Worm (Caenorhabditis elegans) whole organism, early embryonic: ENCODE measurements around the gene rpb-8.

ENCODE experiments used
- B0310.2 ChIP-seq: sonication (generic microtip); optimal IDR thresholded peaks from 2 replicates; lab custom pipeline; 2016; ENCODE audit warnings: mild to moderate bottlenecking, missing genetic modification characterization, missing compliant biosample characterization
- F13C5.2 ChIP-seq: sonication (generic microtip); optimal IDR thresholded peaks from 2 replicates; lab custom pipeline; 2017; ENCODE audit warnings: mild to moderate bottlenecking, missing genetic modification characterization, inconsistent platforms, missing compliant biosample characterization
- aly-1 ChIP-seq: sonication (generic microtip); optimal IDR thresholded peaks from 2 replicates; lab custom pipeline; 2016; ENCODE audit warnings: missing genetic modification characterization, missing compliant biosample characterization
- ama-1 ChIP-seq: fragments of 150-350 bp; optimal IDR thresholded peaks from 2 replicates; lab custom pipeline; 2014
- ceh-13 ChIP-seq: fragments of 200-800 bp; sonication (Bioruptor generic); optimal IDR thresholded peaks from 2 replicates; lab custom pipeline; 2018; ENCODE audit warnings: mild to moderate bottlenecking, missing genetic modification characterization, missing compliant biosample characterization
- ceh-36 ChIP-seq: sonication (generic microtip); optimal IDR thresholded peaks from 2 replicates; lab custom pipeline; 2016; ENCODE audit warnings: missing genetic modification characterization, inconsistent platforms, missing compliant biosample characterization
- ets-7 ChIP-seq: sonication (generic microtip); optimal IDR thresholded peaks from 2 replicates; lab custom pipeline; 2016; ENCODE audit warnings: missing genotype, missing genetic modification characterization, missing compliant biosample characterization
- flt-1 ChIP-seq: fragments of 200-800 bp; sonication (Bioruptor generic); IDR thresholded peaks from 2 replicates; pipeline ENCODE4 v1.3.6; 2022; ENCODE audit warnings: missing genetic modification characterization, missing compliant biosample characterization
- hmbx-1 ChIP-seq: sonication (generic microtip); optimal IDR thresholded peaks from 2 replicates; lab custom pipeline; 2016; ENCODE audit warnings: mild to moderate bottlenecking, missing genetic modification characterization, missing compliant biosample characterization
- hmg-4 ChIP-seq: fragments of 200-800 bp; sonication (Bioruptor generic); optimal IDR thresholded peaks from 2 replicates; lab custom pipeline; 2018; ENCODE audit warnings: mild to moderate bottlenecking, missing genetic modification characterization, missing compliant biosample characterization
- hnd-1 ChIP-seq: sonication (generic microtip); optimal IDR thresholded peaks from 2 replicates; lab custom pipeline; 2016; ENCODE audit warnings: missing genetic modification characterization, missing compliant biosample characterization
- pes-1 ChIP-seq: fragments of 200-800 bp; sonication (Bioruptor generic); IDR thresholded peaks from 2 replicates; pipeline ENCODE4 v1.3.6; 2022; ENCODE audit warnings: missing genetic modification reagents, missing genetic modification characterization, missing compliant biosample characterization
- scrt-1 ChIP-seq: fragments of 200-800 bp; sonication (Bioruptor generic); IDR thresholded peaks from 2 replicates; pipeline ENCODE4 v1.3.6; 2022; ENCODE audit warnings: missing genetic modification characterization, missing compliant biosample characterization
- sea-1 ChIP-seq: fragments of 200-800 bp; sonication (Bioruptor generic); conservative IDR thresholded peaks from 2 replicates; pipeline ENCODE4 v1.3.6; 2022; ENCODE audit warnings: missing genetic modification characterization, missing compliant biosample characterization
- tbx-11 ChIP-seq: fragments of 200-800 bp; sonication (Bioruptor generic); IDR thresholded peaks from 2 replicates; pipeline ENCODE4 v1.3.6; 2022; ENCODE audit warnings: missing genetic modification characterization, missing compliant biosample characterization
- tbx-37 ChIP-seq: fragments of 200-800 bp; sonication (Bioruptor generic); conservative IDR thresholded peaks from 2 replicates; pipeline ENCODE4 v1.3.6; 2022; ENCODE audit warnings: missing genetic modification reagents, missing genetic modification characterization, missing compliant biosample characterization
- tra-4 ChIP-seq: sonication (generic microtip); optimal IDR thresholded peaks from 2 replicates; lab custom pipeline; 2017; ENCODE audit warnings: missing genetic modification characterization, missing compliant biosample characterization

rpb-8 gene

ce11 chrIII:4930154-4930679, 12.4 kb upstream of the rpb-8 start, which contains the start of gene set-2:
Gene set-2, minus strand, starts transcription at chrIII:4930204.
- TF ChIP-seq tbx-37 (GFP tag; lab: Robert Waterston, UW) = peak; percentile 86
- no peak for TF ChIP-seq B0310.2 (tag; lab: Kevin White, UChicago)
- TF ChIP-seq scrt-1 (GFP tag; lab: Robert Waterston, UW) = no peak
- 0 out of 2 replicates have a peak, but pooled peaks have one; percentile 10 for TF ChIP-seq flt-1
- no peak for TF ChIP-seq ceh-13 (GFP tag; lab: Kevin White, UChicago)
- peak; percentile 63; the same call in 1 of the 2 replicates for TF ChIP-seq pes-1 (GFP tag; lab: Robert Waterston, UW)
- peak; percentile 32 for TF ChIP-seq F13C5.2 (tag; lab: Kevin White, UChicago)
- TF ChIP-seq hmg-4 (GFP tag; lab: Kevin White, UChicago) = no peak
- TF ChIP-seq sea-1 (GFP tag; lab: Robert Waterston, UW) = no peak; the same call in 1 of the 2 replicates
- no peak for TF ChIP-seq tra-4
- TF ChIP-seq ets-7 (tag; lab: Kevin White, UChicago) = no peak

- TF ChIP-seq B0310.2 (tag; lab: Kevin White, UChicago) = no peak
- no peak for TF ChIP-seq scrt-1 (GFP tag; lab: Robert Waterston, UW)
- no peak for TF ChIP-seq ets-7 (tag; lab: Kevin White, UChicago)
- TF ChIP-seq ama-1 (lab: Kevin White, UChicago) = no peak
- TF ChIP-seq hnd-1 = no peak
- TF ChIP-seq tra-4 = no peak
- no peak for TF ChIP-seq tbx-37 (GFP tag; lab: Robert Waterston, UW)
- TF ChIP-seq ceh-13 (GFP tag; lab: Kevin White, UChicago) = no peak
- no peak for TF ChIP-seq F13C5.2 (tag; lab: Kevin White, UChicago)
- no peak for TF ChIP-seq sea-1 (GFP tag; lab: Robert Waterston, UW)
- TF ChIP-seq hmbx-1 (tag; lab: Kevin White, UChicago) = no peak
- no peak for TF ChIP-seq hmg-4 (GFP tag; lab: Kevin White, UChicago)
- no peak for TF ChIP-seq pes-1 (GFP tag; lab: Robert Waterston, UW)
- no peak for TF ChIP-seq flt-1
Measured at ce11 chrIII:4924134-4924533, 6.3 kb upstream of the rpb-8 start.

- peak; percentile 55; the same call in 1 of the 2 replicates for TF ChIP-seq pes-1 (GFP tag; lab: Robert Waterston, UW)
Measured at ce11 chrIII:4922020-4922419, 4.2 kb upstream of the rpb-8 start, which contains the start of gene mmab-1. Gene mmab-1, minus strand, starts transcription at chrIII:4922114.

- TF ChIP-seq tbx-11 = no peak
- TF ChIP-seq sea-1 (GFP tag; lab: Robert Waterston, UW) = no peak
- no peak for TF ChIP-seq aly-1 (tag; lab: Kevin White, UChicago)
- TF ChIP-seq ets-7 (tag; lab: Kevin White, UChicago) = no peak
- no peak for TF ChIP-seq hnd-1
- TF ChIP-seq tra-4 = no peak
- no peak for TF ChIP-seq hmg-4 (GFP tag; lab: Kevin White, UChicago)
- TF ChIP-seq tbx-37 (GFP tag; lab: Robert Waterston, UW) = no peak
- TF ChIP-seq ceh-36 (tag; lab: Kevin White, UChicago) = no peak
Measured at ce11 chrIII:4920221-4920620, 2.4 kb upstream of the rpb-8 start, which contains the start of gene ula-1. Gene ula-1, minus strand, starts transcription at chrIII:4920321.

- TF ChIP-seq aly-1 (tag; lab: Kevin White, UChicago) (no peak), scrt-1 (GFP tag; lab: Robert Waterston, UW) (no peak), ceh-36 (tag; lab: Kevin White, UChicago) (no peak), tra-4 (no peak), F13C5.2 (tag; lab: Kevin White, UChicago) (no peak), hmbx-1 (tag; lab: Kevin White, UChicago) (no peak)
Measured at ce11 chrIII:4918906-4919305, 1.1 kb upstream of the rpb-8 start.

ce11 chrIII:4917077-4917476, 731 bp downstream of the rpb-8 start, which contains the start of gene rars-1:
Gene rars-1, minus strand, starts transcription at chrIII:4917177.
- TF ChIP-seq tbx-11 = no peak
- no peak for TF ChIP-seq F13C5.2 (tag; lab: Kevin White, UChicago)
- no peak for TF ChIP-seq ets-7 (tag; lab: Kevin White, UChicago)
- TF ChIP-seq ama-1 (lab: Kevin White, UChicago) = no peak

ce11 chrIII:4913736-4914135, 4.1 kb downstream of the rpb-8 start:
- no peak for TF ChIP-seq F13C5.2 (tag; lab: Kevin White, UChicago)
- TF ChIP-seq ets-7 (tag; lab: Kevin White, UChicago) = no peak
- no peak for TF ChIP-seq ama-1 (lab: Kevin White, UChicago)
- TF ChIP-seq tra-4 = no peak
- TF ChIP-seq scrt-1 (GFP tag; lab: Robert Waterston, UW) = no peak

- TF ChIP-seq tbx-37 (GFP tag; lab: Robert Waterston, UW) = 0 out of 2 replicates have a peak, but pooled peaks have one; percentile 25
- no peak for TF ChIP-seq ets-7 (tag; lab: Kevin White, UChicago)
- no peak for TF ChIP-seq tra-4
- TF ChIP-seq ceh-36 (tag; lab: Kevin White, UChicago) = no peak
Measured at ce11 chrIII:4912317-4912716, 5.5 kb downstream of the rpb-8 start, which contains the start of the genes F26F4.9 and cee-1. Gene F26F4.9, minus strand, starts transcription at chrIII:4912521. Gene cee-1, plus strand, starts transcription at chrIII:4912699.
